Worm (Caenorhabditis elegans): ENCODE data around the gene glrx-22.

DNA sequence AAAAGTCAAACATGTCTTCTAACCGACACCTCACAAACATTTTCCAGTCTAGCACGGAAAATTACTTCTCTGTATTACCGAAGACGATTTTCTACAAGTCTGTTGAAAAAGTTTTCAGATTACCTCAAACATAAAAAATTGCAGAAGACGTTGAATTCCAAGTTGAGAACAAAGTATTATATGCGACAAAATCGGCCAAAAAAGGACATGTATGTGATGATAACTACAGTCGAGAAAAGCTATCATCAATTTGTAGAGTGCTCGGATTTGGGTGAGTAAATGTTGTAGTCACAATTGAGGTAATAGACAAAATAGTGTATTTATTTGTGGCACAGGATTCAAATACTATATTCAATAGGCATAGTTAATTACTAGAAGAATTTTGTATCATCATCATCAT is 7.8 kb upstream of the glrx-22 start:
- TF ChIP-seq ces-1 (GFP tag; optimal IDR thresholded peaks at IDR 0.05) (no peak), daf-16 (GFP tag; optimal IDR thresholded peaks at IDR 0.05) (no peak), daf-16 (tag; optimal IDR thresholded peaks at IDR 0.05) (no peak), fos-1 (tag; optimal IDR thresholded peaks at IDR 0.05) (no peak), unc-62 (GFP tag; optimal IDR thresholded peaks at IDR 0.05 in 1 of 2) (peak in 1 of 2 experiments; percentile 94), unc-62 (tag; optimal IDR thresholded peaks at IDR 0.05) (no peak), egl-27 (tag; optimal IDR thresholded peaks at IDR 0.05) (no peak), cey-2 (tag; optimal IDR thresholded peaks at IDR 0.05; ENCODE audit: borderline replicate concordance, insufficient read depth) (no peak), hlh-11 (tag; optimal IDR thresholded peaks at IDR 0.05) (no peak), nhr-102 (tag; optimal IDR thresholded peaks at IDR 0.05) (no peak), ZK546.5 (tag; optimal IDR thresholded peaks at IDR 0.05) (no peak)
